Worm (Caenorhabditis elegans): ENCODE results near the gene zig-6.

The zig-6 gene

ce11 chrX:5202923-5203322 is 14.0 kb upstream of the zig-6 start:
- TF ChIP-seq unc-62 (GFP tag; optimal IDR thresholded peaks at IDR 0.05 in 1 of 2) = peak in 1 of 2 experiments; percentile 98
- no peak for TF ChIP-seq unc-62 (tag; optimal IDR thresholded peaks at IDR 0.05)
- TF ChIP-seq fos-1 (tag; optimal IDR thresholded peaks at IDR 0.05) = no peak

DNA sequence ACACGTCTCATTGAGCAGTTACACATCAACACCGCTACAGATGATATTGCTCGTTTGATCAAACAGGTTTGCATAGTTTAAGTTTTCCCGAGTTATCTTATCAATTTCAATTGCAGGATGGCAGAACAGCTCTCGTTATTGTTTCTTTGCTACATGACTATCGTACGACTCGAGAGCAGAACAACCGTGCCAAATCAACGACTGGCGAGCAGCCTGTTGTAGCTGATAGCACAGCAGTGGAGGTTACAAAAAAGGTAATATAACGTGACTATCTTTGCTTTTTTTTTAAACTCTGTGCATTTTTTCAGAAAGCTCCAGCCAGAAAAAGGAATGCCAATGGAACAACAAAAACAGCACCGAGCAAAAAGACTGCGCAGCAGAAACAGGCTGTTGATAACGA is 13.5 kb upstream of the zig-6 start:
- TF ChIP-seq dmd-6 (GFP tag; IDR thresholded peaks at IDR 0.05) (0 out of 2 replicates have a peak, but pooled peaks have one; percentile 15), rbr-2 (tag; optimal IDR thresholded peaks at IDR 0.05) (no peak), pqm-1 (tag; optimal IDR thresholded peaks at IDR 0.05) (peak; percentile 69), nhr-28 (tag; optimal IDR thresholded peaks at IDR 0.05) (peak; percentile 12), ctbp-1 (GFP tag; IDR thresholded peaks at IDR 0.05) (no peak)

DNA sequence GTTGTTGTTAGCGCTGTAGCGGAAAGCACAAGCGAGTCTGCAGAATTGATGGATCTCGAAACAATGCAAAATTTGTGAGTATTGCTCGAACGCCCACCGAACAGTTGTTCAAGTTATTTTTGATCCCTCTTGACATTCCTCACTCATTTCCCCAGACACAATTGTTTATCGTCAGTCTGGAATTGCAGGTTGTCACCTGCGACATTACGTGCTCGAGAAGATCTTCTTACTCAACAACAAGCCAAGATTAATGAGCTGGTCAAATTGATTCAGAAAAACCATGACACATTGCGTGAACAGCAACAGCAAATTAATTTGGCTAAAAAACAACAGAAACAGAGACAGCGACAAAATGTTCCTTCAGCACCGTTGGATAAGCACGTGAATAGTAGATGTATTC is 13.0 kb upstream of the zig-6 start:
- TF ChIP-seq arid-1 (GFP tag; conservative IDR thresholded peaks at IDR 0.05) (no peak), nhr-11 (tag; optimal IDR thresholded peaks at IDR 0.05) (peak; percentile 21), daf-16 (GFP tag; optimal IDR thresholded peaks at IDR 0.05) (peak in 1 of 2 experiments; percentile 95), daf-16 (tag; optimal IDR thresholded peaks at IDR 0.05) (no peak), fos-1 (tag; optimal IDR thresholded peaks at IDR 0.05) (no peak)

ce11 chrX:5199825-5200373 is 11.0 kb upstream of the zig-6 start:
- TF ChIP-seq daf-16 (GFP tag; optimal IDR thresholded peaks at IDR 0.05) = peak in 1 of 2 experiments; percentile 95
- no peak for TF ChIP-seq daf-16 (tag; optimal IDR thresholded peaks at IDR 0.05)
- no peak for TF ChIP-seq nhr-41 (GFP tag; IDR thresholded peaks at IDR 0.05)
- TF ChIP-seq lin-13 (GFP tag; optimal IDR thresholded peaks at IDR 0.05) = no peak
- TF ChIP-seq Y48G9A.11 (GFP tag; IDR thresholded peaks at IDR 0.05) = no peak
- peak in 1 of 2 experiments; percentile 60 for TF ChIP-seq unc-62 (GFP tag; optimal IDR thresholded peaks at IDR 0.05 in 1 of 2)
- TF ChIP-seq unc-62 (tag; optimal IDR thresholded peaks at IDR 0.05) = no peak
- no peak for TF ChIP-seq nhr-28 (tag; optimal IDR thresholded peaks at IDR 0.05)
- TF ChIP-seq pha-4 (GFP tag; IDR thresholded peaks at IDR 0.05) = no peak
- TF ChIP-seq pha-4 (tag; optimal IDR thresholded peaks at IDR 0.05) = no peak
- TF ChIP-seq pqm-1 (tag; optimal IDR thresholded peaks at IDR 0.05) = no peak
- no peak for TF ChIP-seq hlh-30 (tag; optimal IDR thresholded peaks at IDR 0.05; ENCODE audit: insufficient read depth)
- TF ChIP-seq egl-27 (tag; optimal IDR thresholded peaks at IDR 0.05) = no peak
- TF ChIP-seq set-16 (GFP tag; IDR thresholded peaks at IDR 0.05) = no peak
- no peak for TF ChIP-seq zfp-2 (tag; optimal IDR thresholded peaks at IDR 0.05)
- no peak for TF ChIP-seq madf-9 (GFP tag; conservative IDR thresholded peaks at IDR 0.05)
- no peak for TF ChIP-seq Y75B8A.6 (GFP tag; IDR thresholded peaks at IDR 0.05)
- TF ChIP-seq nhr-11 (tag; optimal IDR thresholded peaks at IDR 0.05) = peak; percentile 80
- TF ChIP-seq Y5F2A.4 (GFP tag; optimal IDR thresholded peaks at IDR 0.05) = no peak
- peak; percentile 12 for TF ChIP-seq hlh-11 (tag; optimal IDR thresholded peaks at IDR 0.05)
- TF ChIP-seq snpc-4 (tag; optimal IDR thresholded peaks at IDR 0.05) = no peak
- TF ChIP-seq arid-1 (GFP tag; conservative IDR thresholded peaks at IDR 0.05) = no peak

- TF ChIP-seq rbr-2 (tag; optimal IDR thresholded peaks at IDR 0.05) = no peak
- TF ChIP-seq hif-1 (tag; optimal IDR thresholded peaks at IDR 0.05) = no peak
- TF ChIP-seq spr-1 (tag; optimal IDR thresholded peaks at IDR 0.05) = no peak
- no peak for TF ChIP-seq jun-1 (tag; optimal IDR thresholded peaks at IDR 0.05)
- TF ChIP-seq tag-97 (GFP tag; IDR thresholded peaks at IDR 0.05) = no peak
- no peak for TF ChIP-seq pqm-1 (tag; optimal IDR thresholded peaks at IDR 0.05)
- TF ChIP-seq php-3 (GFP tag; IDR thresholded peaks at IDR 0.05) = no peak
- no peak for TF ChIP-seq set-16 (GFP tag; IDR thresholded peaks at IDR 0.05)
- TF ChIP-seq Y5F2A.4 (GFP tag; optimal IDR thresholded peaks at IDR 0.05) = no peak
Observed at ce11 chrX:5199245-5199644, 10.4 kb upstream of the zig-6 start.

DNA sequence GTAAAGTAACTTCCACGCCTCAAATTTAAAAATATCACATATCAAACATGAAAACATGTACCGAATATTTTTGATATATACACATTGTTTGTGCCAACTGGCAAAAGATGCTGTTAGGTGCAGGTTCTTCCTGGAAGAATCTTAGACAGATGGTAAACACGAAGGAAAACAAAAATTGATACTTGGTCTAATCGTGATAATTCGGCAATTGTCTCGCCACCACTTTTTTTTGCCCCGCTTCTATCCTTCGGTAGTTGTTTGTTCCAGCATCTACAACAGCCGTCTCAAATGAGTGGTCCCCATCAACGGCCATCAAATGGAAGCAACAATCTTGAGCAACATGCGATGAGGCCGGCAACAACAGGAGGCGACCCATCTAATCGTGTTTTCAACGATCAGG is 8.6 kb upstream of the zig-6 start:
- TF ChIP-seq mes-2 (tag; optimal IDR thresholded peaks at IDR 0.05; ENCODE audit: poor library complexity, severe bottlenecking) = no peak
- no peak for TF ChIP-seq R02D3.7 (tag; optimal IDR thresholded peaks at IDR 0.05)
- no peak for TF ChIP-seq mxl-2 (GFP tag; conservative IDR thresholded peaks at IDR 0.05)
- TF ChIP-seq nhr-48 (tag; optimal IDR thresholded peaks at IDR 0.05) = no peak
- no peak for TF ChIP-seq D1046.2 (GFP tag; IDR thresholded peaks at IDR 0.05)
- peak; percentile 19 for TF ChIP-seq nhr-11 (tag; optimal IDR thresholded peaks at IDR 0.05)
- TF ChIP-seq hlh-30 (tag; optimal IDR thresholded peaks at IDR 0.05; ENCODE audit: insufficient read depth) = no peak
- no peak for TF ChIP-seq lsy-2 (tag; optimal IDR thresholded peaks at IDR 0.05)
- TF ChIP-seq nhr-28 (tag; optimal IDR thresholded peaks at IDR 0.05) = no peak
- peak in 1 of 2 experiments; percentile 99 for TF ChIP-seq daf-16 (GFP tag; optimal IDR thresholded peaks at IDR 0.05)
- no peak for TF ChIP-seq daf-16 (tag; optimal IDR thresholded peaks at IDR 0.05)
- TF ChIP-seq zfp-3 (GFP tag; conservative IDR thresholded peaks at IDR 0.05) = no peak
- TF ChIP-seq madf-9 (GFP tag; conservative IDR thresholded peaks at IDR 0.05) = no peak
- TF ChIP-seq hlh-11 (tag; optimal IDR thresholded peaks at IDR 0.05) = peak; percentile 17
- no peak for TF ChIP-seq lin-39 (tag; optimal IDR thresholded peaks at IDR 0.05)
- no peak for TF ChIP-seq php-3 (GFP tag; IDR thresholded peaks at IDR 0.05)
